Fruit fly (Drosophila melanogaster) whole organism, embryonic: ENCODE results near the gene Gr64a.

ENCODE experiments used
- BEAF-32 ChIP-seq: fragments of 200-800 bp; sonication (Bioruptor generic); optimal IDR thresholded peaks from 3 replicates; lab custom pipeline; 2017; ENCODE audit warnings: missing biosample characterization, missing genetic modification characterization, mild to moderate bottlenecking, moderate library complexity, missing genetic modification reagents
- CG10147 ChIP-seq: fragments of 200-800 bp; sonication (Bioruptor generic); optimal IDR thresholded peaks from 2 replicates; lab custom pipeline; 2019; ENCODE audit warnings: missing biosample characterization, mild to moderate bottlenecking, missing genetic modification characterization, moderate library complexity
- CG10543 ChIP-seq: fragments of 200-800 bp; sonication (Bioruptor generic); optimal IDR thresholded peaks from 3 replicates; lab custom pipeline; 2017; ENCODE audit warnings: missing biosample characterization, mild to moderate bottlenecking, missing genetic modification characterization, moderate library complexity
- CG12744 ChIP-seq: fragments of 200-800 bp; sonication (Bioruptor generic); optimal IDR thresholded peaks from 2 replicates; lab custom pipeline; 2016; ENCODE audit warnings: missing biosample characterization, missing genetic modification characterization
- CG13287 ChIP-seq: fragments of 200-800 bp; sonication (Bioruptor generic); IDR thresholded peaks from 2 replicates; pipeline ENCODE4 v1.3.6; 2022; ENCODE audit warnings: missing biosample characterization, missing genetic modification characterization; ENCODE audit not compliant: partially characterized antibody
- CG14860 ChIP-seq: fragments of 200-800 bp; sonication (Bioruptor generic); IDR thresholded peaks from 3 replicates; pipeline ENCODE4 v1.3.6; 2022; ENCODE audit warnings: missing biosample characterization, missing genetic modification characterization; ENCODE audit not compliant: partially characterized antibody
- CG17186 ChIP-seq: fragments of 200-800 bp; sonication (Bioruptor generic); optimal IDR thresholded peaks from 3 replicates; lab custom pipeline; 2017; ENCODE audit warnings: missing biosample characterization, missing genetic modification reagents, missing genetic modification characterization
- CG18262 ChIP-seq: fragments of 200-800 bp; optimal IDR thresholded peaks from 3 replicates; lab custom pipeline; 2019; ENCODE audit warnings: missing biosample characterization, mild to moderate bottlenecking, missing genetic modification characterization, moderate library complexity
- CG2129 ChIP-seq: fragments of 200-800 bp; sonication (Bioruptor generic); IDR thresholded peaks from 2 replicates; pipeline ENCODE4 v1.3.6; 2022; ENCODE audit warnings: missing biosample characterization, missing genetic modification characterization; ENCODE audit not compliant: partially characterized antibody
- CG2889 ChIP-seq: fragments of 200-800 bp; sonication (Bioruptor generic); IDR thresholded peaks from 3 replicates; pipeline ENCODE4 v1.3.6; 2022; ENCODE audit warnings: missing biosample characterization, missing genetic modification characterization
- CG34422 ChIP-seq: fragments of 200-800 bp; sonication (Bioruptor generic); IDR thresholded peaks from 3 replicates; pipeline ENCODE4 v1.3.6; 2022; ENCODE audit warnings: missing biosample characterization, missing genetic modification characterization
- CG4854 ChIP-seq: fragments of 200-800 bp; sonication (Bioruptor generic); optimal IDR thresholded peaks from 2 replicates; lab custom pipeline; 2016; ENCODE audit warnings: missing biosample characterization, missing genetic modification characterization, inconsistent platforms
- CG5180 ChIP-seq: fragments of 200-800 bp; sonication (Bioruptor generic); optimal IDR thresholded peaks from 3 replicates; lab custom pipeline; 2017; ENCODE audit warnings: missing biosample characterization, missing genetic modification characterization, mild to moderate bottlenecking, moderate library complexity, missing genetic modification reagents
- CG7839 ChIP-seq: fragments of 200-800 bp; sonication (Bioruptor generic); optimal IDR thresholded peaks from 3 replicates; lab custom pipeline; 2018; ENCODE audit warnings: missing biosample characterization, mild to moderate bottlenecking, missing genetic modification characterization, moderate library complexity
- CG8924 ChIP-seq: fragments of 200-800 bp; optimal IDR thresholded peaks from 3 replicates; lab custom pipeline; 2019; ENCODE audit warnings: missing biosample characterization, mild to moderate bottlenecking, missing genetic modification characterization, moderate library complexity
- CG9437 ChIP-seq: fragments of 200-800 bp; sonication (Bioruptor generic); optimal IDR thresholded peaks from 2 replicates; lab custom pipeline; 2018; ENCODE audit warnings: missing biosample characterization, mild to moderate bottlenecking, missing genetic modification characterization
- CoRest ChIP-seq: fragments of 200-800 bp; sonication (Bioruptor generic); optimal IDR thresholded peaks from 3 replicates; lab custom pipeline; 2018; ENCODE audit warnings: missing biosample characterization, mild to moderate bottlenecking, missing genetic modification characterization, moderate library complexity
- Fer3 ChIP-seq: fragments of 200-800 bp; sonication (Bioruptor generic); optimal IDR thresholded peaks from 2 replicates; lab custom pipeline; 2018; ENCODE audit warnings: missing biosample characterization, mild to moderate bottlenecking, missing genetic modification characterization, moderate library complexity
- Gug ChIP-seq: fragments of 200-800 bp; sonication (Bioruptor generic); IDR thresholded peaks from 4 replicates; pipeline ENCODE4 v1.3.6; 2022; ENCODE audit warnings: missing biosample characterization, missing genetic modification characterization
- Neu2 ChIP-seq: fragments of 200-800 bp; sonication (Bioruptor generic); optimal IDR thresholded peaks from 3 replicates; lab custom pipeline; 2016; ENCODE audit warnings: missing biosample characterization, missing genetic modification characterization, borderline replicate concordance
- Oaz ChIP-seq: fragments of 200-800 bp; sonication (Bioruptor generic); IDR thresholded peaks from 2 replicates; pipeline ENCODE4 v1.3.6; 2022; ENCODE audit warnings: missing biosample characterization, missing genetic modification characterization
- Oli ChIP-seq: fragments of 200-800 bp; sonication (Bioruptor generic); optimal IDR thresholded peaks from 2 replicates; lab custom pipeline; 2018; ENCODE audit warnings: missing biosample characterization, mild to moderate bottlenecking, missing genetic modification characterization, moderate library complexity
- Ravus ChIP-seq: fragments of 200-800 bp; sonication (Bioruptor generic); IDR thresholded peaks from 2 replicates; pipeline ENCODE4 v1.3.6; 2022; ENCODE audit warnings: missing biosample characterization, missing genetic modification characterization
- Xbp1 ChIP-seq: fragments of 200-800 bp; sonication (Bioruptor generic); optimal IDR thresholded peaks from 3 replicates; lab custom pipeline; 2016; ENCODE audit warnings: missing biosample characterization, mild to moderate bottlenecking, missing genetic modification characterization
- Xrp1 ChIP-seq: fragments of 200-800 bp; sonication (Bioruptor generic); IDR thresholded peaks from 2 replicates; pipeline ENCODE4 v1.3.6; 2022; ENCODE audit warnings: missing biosample characterization, missing genetic modification characterization
- bab2 ChIP-seq: fragments of 200-800 bp; sonication (Bioruptor generic); optimal IDR thresholded peaks from 2 replicates; lab custom pipeline; 2016; ENCODE audit warnings: missing biosample characterization, missing genetic modification characterization
- bbx ChIP-seq: fragments of 200-800 bp; sonication (Bioruptor generic); IDR thresholded peaks from 2 replicates; pipeline ENCODE4 v1.3.6; 2022; ENCODE audit warnings: missing biosample characterization, missing genetic modification characterization; ENCODE audit not compliant: partially characterized antibody
- bsh ChIP-seq, 2 experiments: fragments of 200-800 bp; sonication (Bioruptor generic); optimal IDR thresholded peaks; 2 replicates each; lab custom pipeline; 2017 to 2018; ENCODE audit warnings: mild to moderate bottlenecking in 2 of 2, missing biosample characterization in 2 of 2, missing genetic modification characterization in 2 of 2, moderate library complexity in 1 of 2
- chif ChIP-seq, 2 experiments: fragments of 200-800 bp; sonication (Bioruptor generic); optimal IDR thresholded peaks; 3 replicates each; lab custom pipeline; 2016; ENCODE audit warnings: missing biosample characterization in 2 of 2, missing genetic modification characterization in 2 of 2
- dm ChIP-seq: fragments of 200-800 bp; sonication (Bioruptor generic); optimal IDR thresholded peaks from 3 replicates; lab custom pipeline; 2016; ENCODE audit warnings: missing biosample characterization, missing genetic modification characterization
- dpn ChIP-seq, 2 experiments: fragments of 200-800 bp; sonication (Bioruptor generic); optimal IDR thresholded peaks; 3 replicates each; lab custom pipeline; 2016; ENCODE audit warnings: missing biosample characterization in 2 of 2, missing genetic modification characterization in 2 of 2
- fd102C ChIP-seq: fragments of 200-800 bp; sonication (Bioruptor generic); optimal IDR thresholded peaks from 2 replicates; lab custom pipeline; 2018; ENCODE audit warnings: missing biosample characterization, mild to moderate bottlenecking, missing genetic modification characterization, moderate library complexity
- fru ChIP-seq: fragments of >200 bp; optimal IDR thresholded peaks from 2 replicates; lab custom pipeline; 2017
- gsb ChIP-seq: fragments of 200-800 bp; sonication (Bioruptor generic); IDR thresholded peaks from 2 replicates; pipeline ENCODE4 v1.3.6; 2022; ENCODE audit warnings: missing biosample characterization, missing genetic modification characterization
- hbn ChIP-seq: fragments of 200-800 bp; sonication (Bioruptor generic); IDR thresholded peaks from 2 replicates; pipeline ENCODE4 v1.3.6; 2022; ENCODE audit warnings: missing biosample characterization, missing genetic modification characterization; ENCODE audit not compliant: partially characterized antibody
- hkb ChIP-seq, 2 experiments: fragments of 200-800 bp in 1 of 2; fragments of >200 bp in 1 of 2; sonication (Bioruptor generic) in 1 of 2; IDR thresholded peaks in 1 of 2; optimal IDR thresholded peaks in 1 of 2; 2 replicates each; pipeline versions ENCODE4 v1.3.6 to Lab custom; 2017 to 2022; ENCODE audit warnings: missing biosample characterization in 1 of 2, missing genetic modification characterization in 1 of 2
- ken ChIP-seq: fragments of 200-800 bp; sonication (Bioruptor generic); IDR thresholded peaks from 3 replicates; pipeline ENCODE4 v1.3.6; 2022; ENCODE audit warnings: missing biosample characterization, missing genetic modification characterization
- nmo ChIP-seq: fragments of 200-800 bp; sonication (Bioruptor generic); optimal IDR thresholded peaks from 2 replicates; lab custom pipeline; 2018; ENCODE audit warnings: missing biosample characterization, mild to moderate bottlenecking, missing genetic modification characterization, moderate library complexity
- pan ChIP-seq, 4 experiments: fragments of >200 bp in 3 of 4; fragments of 200-800 bp in 1 of 4; sonication (Bioruptor generic) in 1 of 4; optimal IDR thresholded peaks in 3 of 4; IDR thresholded peaks in 1 of 4; 2 replicates each; pipeline versions ENCODE4 v1.3.6 to Lab custom; 2017 to 2022; ENCODE audit warnings: missing biosample characterization in 2 of 4, missing genetic modification characterization in 2 of 4, mixed read lengths in 1 of 4
- rib ChIP-seq: fragments of 200-800 bp; sonication (Bioruptor generic); IDR thresholded peaks from 2 replicates; pipeline ENCODE4 v1.3.6; 2022; ENCODE audit warnings: missing biosample characterization, missing genetic modification characterization
- row ChIP-seq: fragments of 200-800 bp; sonication (Bioruptor generic); IDR thresholded peaks from 3 replicates; pipeline ENCODE4 v1.3.6; 2022; ENCODE audit warnings: missing biosample characterization, missing genetic modification characterization
- sens-2 ChIP-seq: fragments of 200-800 bp; sonication (Bioruptor generic); IDR thresholded peaks from 2 replicates; pipeline ENCODE4 v1.3.6; 2022; ENCODE audit warnings: missing biosample characterization, missing genetic modification characterization

Gr64a gene

dm6 chr3L:4049082-4049481 lies 22.5 kb downstream of the Gr64a start (continued):
- TF ChIP-seq Xbp1 (GFP tag; lab: Kevin White, UChicago) (peak; percentile 6), row (peak; percentile 65), fru (lab: Kevin White, UChicago) (no peak), Xrp1 (peak; percentile 34; the same call in 1 of the 2 replicates), dm (no peak), bbx (GFP tag; lab: Robert Waterston, UW) (no peak), CG13287 (GFP tag; lab: Robert Waterston, UW) (no peak), ken (GFP tag; lab: Robert Waterston, UW) (no peak), CG10543 (no peak), CG12744 (GFP tag; lab: Kevin White, UChicago) (no peak), hkb (optimal IDR thresholded peaks at IDR 0.05; lab: Kevin White, UChicago) (no peak), hkb (GFP tag; IDR thresholded peaks at IDR 0.05; lab: Robert Waterston, UW) (peak; percentile 38; the same call in 1 of the 2 replicates), CG7839 (tag; lab: Kevin White, UChicago) (peak; percentile 12), bsh (GFP tag; optimal IDR thresholded peaks at IDR 0.05; lab: Kevin White, UChicago) (peak in 1 of 2 experiments; percentile 18), Fer3 (no peak), rib (no peak), CG9437 (peak; percentile 7), sens-2 (GFP tag; lab: Robert Waterston, UW) (no peak), CG14860 (GFP tag; lab: Robert Waterston, UW) (no peak), chif (GFP tag; optimal IDR thresholded peaks at IDR 0.05; lab: Kevin White, UChicago) (no peak), pan (optimal IDR thresholded peaks at IDR 0.05; lab: Kevin White, UChicago) (no peak), pan (GFP tag; optimal IDR thresholded peaks at IDR 0.05 in 1 of 2, IDR thresholded peaks at IDR 0.05 in 1 of 2) (no peak), CoRest (tag; lab: Kevin White, UChicago) (peak; percentile 18), CG18262 (tag; lab: Kevin White, UChicago) (peak; percentile 30), CG8924 (tag; lab: Kevin White, UChicago) (no peak), CG4854 (no peak), nmo (GFP tag; lab: Kevin White, UChicago) (peak; percentile 24), Gug (GFP tag; lab: Robert Waterston, UW) (no peak), Neu2 (GFP tag; lab: Kevin White, UChicago) (no peak), dpn (GFP tag; optimal IDR thresholded peaks at IDR 0.05; lab: Kevin White, UChicago) (no peak), fd102C (GFP tag; lab: Kevin White, UChicago) (no peak), gsb (GFP tag; lab: Robert Waterston, UW) (no peak), CG17186 (GFP tag; lab: Kevin White, UChicago) (no peak), CG34422 (GFP tag; lab: Robert Waterston, UW) (no peak), Oli (tag; lab: Kevin White, UChicago) (peak; percentile 35), BEAF-32 (GFP tag; lab: Kevin White, UChicago) (no peak), CG5180 (no peak)

dm6 chr3L:4055438-4055962 lies 28.9 kb downstream of the Gr64a start:
- TF ChIP-seq CG10147 (GFP tag; lab: Kevin White, UChicago) (no peak), Oaz (GFP tag; lab: Robert Waterston, UW) (no peak), CG2129 (GFP tag; lab: Robert Waterston, UW) (no peak), bab2 (GFP tag; lab: Kevin White, UChicago) (no peak), Ravus (GFP tag; lab: Robert Waterston, UW) (no peak), hbn (GFP tag; lab: Robert Waterston, UW) (no peak), CG2889 (no peak)
